Worm (Caenorhabditis elegans) whole organism, L1 larva: Measurements from ENCODE around the gene T16G1.2.

Source experiments
- F16B12.6 ChIP-seq: fragments of 150-350 bp; optimal IDR thresholded peaks from 2 replicates; lab custom pipeline; 2014; ENCODE audit warnings: missing biosample characterization, missing genetic modification characterization
- Y116A8C.19 ChIP-seq: sonication (generic microtip); optimal IDR thresholded peaks from 2 replicates; lab custom pipeline; 2016; ENCODE audit warnings: missing compliant biosample characterization, missing genetic modification characterization, borderline replicate concordance
- alr-1 ChIP-seq: fragments of 200-800 bp; sonication (Bioruptor generic); optimal IDR thresholded peaks from 2 replicates; lab custom pipeline; 2018; ENCODE audit warnings: borderline replicate concordance, mild to moderate bottlenecking, missing genetic modification characterization, missing compliant biosample characterization
- aly-2 ChIP-seq: fragments of 150-350 bp; optimal IDR thresholded peaks from 2 replicates; lab custom pipeline; 2014; ENCODE audit warnings: missing biosample characterization, missing genetic modification characterization
- ceh-8 ChIP-seq: fragments of 200-800 bp; sonication (Bioruptor generic); optimal IDR thresholded peaks from 2 replicates; lab custom pipeline; 2018; ENCODE audit warnings: mild to moderate bottlenecking, missing genetic modification characterization, moderate library complexity, missing compliant biosample characterization
- ceh-82 ChIP-seq, 3 experiments: fragments of 150-350 bp in 1 of 3; sonication (generic microtip) in 2 of 3; optimal IDR thresholded peaks; 2 replicates each; lab custom pipeline; 2014 to 2017; ENCODE audit warnings: missing biosample characterization in 3 of 3, missing genetic modification characterization in 3 of 3
- ceh-90 ChIP-seq: sonication (generic microtip); optimal IDR thresholded peaks from 2 replicates; lab custom pipeline; 2016; ENCODE audit warnings: missing genetic modification characterization, missing compliant biosample characterization
- efl-1 ChIP-seq, 4 experiments: fragments of 150-350 bp; optimal IDR thresholded peaks in 3 of 4; peaks in 1 of 4; 1 replicate in 1 of 4; 2 replicates in 3 of 4; lab custom pipeline; 2014; ENCODE audit warnings: missing biosample characterization in 2 of 4, missing genetic modification characterization in 2 of 4, missing genetic modification reagents in 2 of 4
- egl-27 ChIP-seq, 2 experiments: fragments of 150-350 bp in 1 of 2; sonication (generic microtip); optimal IDR thresholded peaks; 3 replicates each; lab custom pipeline; 2017 to 2018; ENCODE audit warnings: missing biosample characterization in 2 of 2, missing genetic modification characterization in 2 of 2, missing genetic modification reagents in 2 of 2
- elt-2 ChIP-seq: sonication (generic microtip); optimal IDR thresholded peaks from 2 replicates; lab custom pipeline; 2016; ENCODE audit warnings: missing genetic modification characterization, mild to moderate bottlenecking, inconsistent platforms, missing compliant biosample characterization, missing genetic modification reagents
- ets-5 ChIP-seq: fragments of 200-800 bp; sonication (Bioruptor generic); IDR thresholded peaks from 2 replicates; pipeline ENCODE4 v1.3.6; 2022; ENCODE audit warnings: missing genetic modification characterization, missing compliant biosample characterization
- fkh-10 ChIP-seq: sonication (generic microtip); optimal IDR thresholded peaks from 2 replicates; lab custom pipeline; 2017; ENCODE audit warnings: missing biosample characterization, missing genetic modification reagents, missing genetic modification characterization
- hlh-17 ChIP-seq: fragments of 200-800 bp; sonication (Bioruptor generic); optimal IDR thresholded peaks from 2 replicates; lab custom pipeline; 2018; ENCODE audit warnings: missing genetic modification characterization, mild to moderate bottlenecking, missing compliant biosample characterization, moderate library complexity, borderline replicate concordance
- hpl-2 ChIP-seq: fragments of 150-350 bp; optimal IDR thresholded peaks from 2 replicates; lab custom pipeline; 2014; ENCODE audit warnings: missing biosample characterization, missing genetic modification reagents, missing genetic modification characterization
- isw-1 ChIP-seq: fragments of 200-800 bp; sonication (Bioruptor generic); IDR thresholded peaks from 2 replicates; pipeline ENCODE4 v1.3.6; 2022; ENCODE audit warnings: missing genetic modification characterization, missing compliant biosample characterization
- lin-13 ChIP-seq: fragments of 150-350 bp; optimal IDR thresholded peaks from 2 replicates; lab custom pipeline; 2014; ENCODE audit warnings: missing biosample characterization, missing genetic modification reagents, missing genetic modification characterization
- lin-35 ChIP-seq, 2 experiments: fragments of 150-350 bp; optimal IDR thresholded peaks; 2 replicates each; lab custom pipeline; 2014; ENCODE audit warnings: missing biosample characterization in 2 of 2, missing genetic modification characterization in 2 of 2, missing genetic modification reagents in 2 of 2
- lsy-2 ChIP-seq, 2 experiments: fragments of 150-350 bp; optimal IDR thresholded peaks; 2 replicates each; lab custom pipeline; 2014; ENCODE audit warnings: missing biosample characterization in 2 of 2, missing genetic modification characterization in 2 of 2
- mef-2 ChIP-seq: fragments of 150-350 bp; optimal IDR thresholded peaks from 2 replicates; lab custom pipeline; 2014; ENCODE audit warnings: missing biosample characterization, missing genetic modification characterization
- mep-1 ChIP-seq: fragments of 150-350 bp; optimal IDR thresholded peaks from 2 replicates; lab custom pipeline; 2014; ENCODE audit warnings: missing biosample characterization, missing genetic modification characterization
- nhr-19 ChIP-seq: fragments of 200-800 bp; sonication (Bioruptor generic); conservative IDR thresholded peaks from 2 replicates; pipeline ENCODE4 v1.3.6; 2022; ENCODE audit warnings: missing genetic modification characterization, missing compliant biosample characterization
- nhr-20 ChIP-seq: sonication (generic microtip); optimal IDR thresholded peaks from 2 replicates; lab custom pipeline; 2016; ENCODE audit warnings: mild to moderate bottlenecking, missing genetic modification characterization, missing compliant biosample characterization
- nhr-71 ChIP-seq: sonication (generic microtip); optimal IDR thresholded peaks from 2 replicates; lab custom pipeline; 2016; ENCODE audit warnings: mild to moderate bottlenecking, missing genetic modification characterization, moderate library complexity, missing compliant biosample characterization
- nhr-76 ChIP-seq: sonication (generic microtip); optimal IDR thresholded peaks from 2 replicates; lab custom pipeline; 2017; ENCODE audit warnings: missing biosample characterization, missing genetic modification characterization
- nhr-77 ChIP-seq: fragments of 150-350 bp; optimal IDR thresholded peaks from 2 replicates; lab custom pipeline; 2014; ENCODE audit warnings: missing biosample characterization, missing genetic modification characterization
- nhr-84 ChIP-seq: sonication (generic microtip); optimal IDR thresholded peaks from 2 replicates; lab custom pipeline; 2017; ENCODE audit warnings: missing biosample characterization, missing genetic modification characterization
- nhr-85 ChIP-seq: sonication (generic microtip); peaks from one replicate; lab custom pipeline; 2016; ENCODE audit warnings: missing genetic modification characterization, inconsistent platforms, missing compliant biosample characterization
- pax-3 ChIP-seq: fragments of 200-800 bp; sonication (Bioruptor generic); optimal IDR thresholded peaks from 2 replicates; lab custom pipeline; 2018; ENCODE audit warnings: mild to moderate bottlenecking, missing genetic modification characterization, moderate library complexity, missing compliant biosample characterization
- rnt-1 ChIP-seq: sonication (generic microtip); optimal IDR thresholded peaks from 2 replicates; lab custom pipeline; 2016; ENCODE audit warnings: mild to moderate bottlenecking, missing genetic modification characterization, moderate library complexity, missing compliant biosample characterization
- snu-23 ChIP-seq: sonication (generic microtip); optimal IDR thresholded peaks from 2 replicates; lab custom pipeline; 2016; ENCODE audit warnings: missing genetic modification characterization, missing compliant biosample characterization
- sox-4 ChIP-seq: sonication (generic microtip); optimal IDR thresholded peaks from 2 replicates; lab custom pipeline; 2016; ENCODE audit warnings: missing genetic modification characterization, missing compliant biosample characterization
- tbx-2 ChIP-seq: sonication (generic microtip); optimal IDR thresholded peaks from 2 replicates; lab custom pipeline; 2016; ENCODE audit warnings: missing genetic modification characterization, missing compliant biosample characterization
- unc-30 ChIP-seq: sonication (generic microtip); optimal IDR thresholded peaks from 2 replicates; lab custom pipeline; 2017; ENCODE audit warnings: missing biosample characterization, missing genetic modification characterization
- unc-62 ChIP-seq: fragments of 150-350 bp; optimal IDR thresholded peaks from 2 replicates; lab custom pipeline; 2014; ENCODE audit warnings: missing biosample characterization, missing genetic modification reagents, missing genetic modification characterization
- unc-98 ChIP-seq: fragments of 200-800 bp; sonication (Bioruptor generic); IDR thresholded peaks from 2 replicates; pipeline ENCODE4 v1.3.6; 2022; ENCODE audit warnings: missing genetic modification characterization, missing compliant biosample characterization
- vab-15 ChIP-seq: sonication (generic microtip); optimal IDR thresholded peaks from 2 replicates; lab custom pipeline; 2017; ENCODE audit warnings: missing genotype, mild to moderate bottlenecking, missing genetic modification characterization, missing compliant biosample characterization
- xbp-1 ChIP-seq: sonication (generic microtip); optimal IDR thresholded peaks from 2 replicates; lab custom pipeline; 2016; ENCODE audit warnings: missing genetic modification characterization, missing compliant biosample characterization
- zip-4 ChIP-seq: fragments of 200-800 bp; sonication (Bioruptor generic); optimal IDR thresholded peaks from 2 replicates; lab custom pipeline; 2018; ENCODE audit warnings: mild to moderate bottlenecking, missing genetic modification characterization, moderate library complexity, missing compliant biosample characterization
- ztf-11 ChIP-seq, 2 experiments: sonication (generic microtip); optimal IDR thresholded peaks; 2 replicates each; lab custom pipeline; 2016 to 2017; ENCODE audit warnings: missing genetic modification characterization in 2 of 2, missing biosample characterization in 1 of 2, missing compliant biosample characterization in 1 of 2

T16G1.2 gene

DNA sequence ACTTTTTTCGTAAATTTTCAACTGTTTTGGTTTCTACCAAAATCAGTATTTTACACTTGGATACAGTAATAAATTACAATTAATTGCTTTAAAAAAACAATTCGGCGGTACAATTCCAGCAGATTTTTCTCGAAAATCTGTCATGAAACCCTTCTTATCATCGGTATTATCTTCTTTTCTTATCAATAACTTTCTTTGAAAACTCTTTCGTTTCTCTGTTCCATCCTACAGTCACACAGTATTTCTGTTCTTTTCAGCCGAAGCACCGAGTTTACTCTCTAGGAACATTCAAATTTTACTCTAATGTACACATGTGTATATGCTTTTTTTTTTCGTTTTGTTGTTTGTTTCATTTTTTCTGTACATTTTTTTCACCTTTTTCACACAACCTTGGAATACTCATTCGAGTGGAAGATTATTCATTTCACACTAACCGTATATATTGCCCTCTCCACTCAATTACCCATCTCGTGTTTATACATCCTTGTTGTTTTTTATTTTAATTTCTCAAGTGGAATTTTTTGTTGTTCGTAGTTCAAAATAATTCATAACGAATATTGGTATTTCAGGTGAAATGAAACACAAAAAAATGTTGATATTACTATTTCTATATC, 19.6 kb upstream of the T16G1.2 start, which contains the start of gene nid-1:
Gene nid-1, plus strand, starts transcription at position 564 of the 614 bp plus-strand sequence.
- TF ChIP-seq nhr-85 (tag; lab: Kevin White, UChicago) (no peak), hlh-17 (GFP tag; lab: Kevin White, UChicago) (no peak), hpl-2 (GFP tag; lab: Kevin White, UChicago) (no peak), unc-62 (GFP tag; lab: Kevin White, UChicago) (no peak), sox-4 (tag; lab: Kevin White, UChicago) (no peak), alr-1 (tag; lab: Kevin White, UChicago) (no peak), elt-2 (tag; lab: Kevin White, UChicago) (peak; percentile 66), ztf-11 (tag; optimal IDR thresholded peaks at IDR 0.05; lab: Kevin White, UChicago) (no peak), unc-98 (GFP tag; lab: Robert Waterston, UW) (no peak), unc-30 (tag; lab: Kevin White, UChicago) (no peak), aly-2 (tag; lab: Kevin White, UChicago) (no peak), ceh-90 (tag; lab: Kevin White, UChicago) (no peak), Y116A8C.19 (tag; lab: Kevin White, UChicago) (no peak), nhr-76 (tag; lab: Kevin White, UChicago) (no peak), lin-13 (GFP tag; lab: Kevin White, UChicago) (no peak), efl-1 (optimal IDR thresholded peaks at IDR 0.05; lab: Kevin White, UChicago) (no peak), efl-1 (GFP tag; optimal IDR thresholded peaks at IDR 0.05 in 1 of 2; lab: Kevin White, UChicago) (peak in 1 of 2 experiments; percentile 77), ets-5 (GFP tag; lab: Robert Waterston, UW) (no peak), ceh-82 (tag; optimal IDR thresholded peaks at IDR 0.05; lab: Kevin White, UChicago) (no peak)
- TF ChIP-seq, all 84 proteins: peak for 2

DNA sequence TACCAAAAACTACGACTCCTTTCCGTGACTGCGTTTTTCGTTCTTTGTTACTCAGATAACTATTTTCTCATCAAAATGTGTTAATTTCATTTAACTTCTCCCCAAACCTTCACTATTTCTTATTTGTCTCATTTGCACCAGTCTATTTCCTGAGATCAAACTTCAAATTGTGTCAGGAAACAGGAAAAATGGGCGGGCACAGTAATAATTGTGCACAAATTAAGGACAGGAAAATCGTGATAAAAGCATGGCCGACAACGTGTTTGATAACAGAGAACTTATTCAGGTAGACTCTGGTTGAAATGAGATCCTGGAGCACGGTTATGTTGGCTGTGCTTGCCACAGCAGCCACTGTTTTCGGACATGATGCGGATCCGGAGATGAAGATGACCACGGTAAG, 9.6 kb upstream of the T16G1.2 start, which contains the start of gene lipl-1:
Gene lipl-1, plus strand, starts transcription at position 282 of the 400 bp plus-strand sequence.
- no peak for TF ChIP-seq mef-2 (tag; lab: Kevin White, UChicago)
- TF ChIP-seq lsy-2 (tag; optimal IDR thresholded peaks at IDR 0.05; lab: Kevin White, UChicago): no peak
- no peak for TF ChIP-seq ceh-90 (tag; lab: Kevin White, UChicago)
- no peak for TF ChIP-seq snu-23

DNA sequence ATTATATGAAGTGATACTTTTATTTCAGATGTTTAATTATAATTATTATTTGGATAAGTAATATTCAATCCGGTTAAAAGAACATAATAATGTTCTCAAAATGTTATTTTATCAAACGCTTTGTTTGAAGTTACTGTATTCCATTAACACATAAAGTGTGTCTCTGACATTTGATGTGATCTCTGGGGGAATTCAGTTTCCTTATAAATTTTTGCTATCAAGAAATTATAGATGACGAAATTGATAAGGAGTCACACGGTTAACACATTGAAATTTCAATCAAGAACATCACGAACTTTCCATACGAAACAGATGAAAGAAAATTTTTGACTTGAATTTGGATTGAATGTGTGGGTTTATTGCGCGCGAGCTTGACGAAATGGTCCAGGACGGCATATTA, 7.6 kb upstream of the T16G1.2 start:
- TF ChIP-seq nhr-71 (tag; lab: Kevin White, UChicago) (no peak), nhr-19 (GFP tag; lab: Robert Waterston, UW) (no peak), nhr-20 (tag; lab: Kevin White, UChicago) (peak; percentile 15), lin-35 (GFP tag; optimal IDR thresholded peaks at IDR 0.05; lab: Kevin White, UChicago) (peak in 1 of 2 experiments; percentile 26), elt-2 (tag; lab: Kevin White, UChicago) (peak; percentile 74), pax-3 (tag; lab: Kevin White, UChicago) (peak; percentile 15)

DNA sequence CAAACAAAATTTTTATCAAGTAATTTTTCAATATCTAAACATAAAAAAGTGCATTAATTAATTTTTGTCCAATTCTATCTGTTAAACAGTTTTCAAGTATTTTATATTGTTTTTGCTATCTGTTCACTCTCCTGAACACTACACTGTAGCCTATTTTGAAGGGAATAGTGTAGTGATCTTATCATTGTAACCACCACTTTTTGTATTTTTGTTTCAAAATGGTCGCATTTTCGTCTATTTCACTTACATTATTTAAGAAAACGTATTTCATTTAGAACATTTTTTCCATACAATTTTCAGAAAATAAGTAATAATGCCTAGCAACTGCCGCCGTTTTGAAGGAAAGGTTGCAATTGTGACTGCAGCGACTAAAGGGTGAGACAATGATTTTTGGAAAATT, 7.0 kb upstream of the T16G1.2 start, which contains the start of gene dhrs-4:
Gene dhrs-4, plus strand, starts transcription at position 301 of the 400 bp plus-strand sequence.
- TF ChIP-seq egl-27 (tag; optimal IDR thresholded peaks at IDR 0.05; lab: Kevin White, UChicago) (no peak), nhr-20 (tag; lab: Kevin White, UChicago) (peak; percentile 14)

DNA sequence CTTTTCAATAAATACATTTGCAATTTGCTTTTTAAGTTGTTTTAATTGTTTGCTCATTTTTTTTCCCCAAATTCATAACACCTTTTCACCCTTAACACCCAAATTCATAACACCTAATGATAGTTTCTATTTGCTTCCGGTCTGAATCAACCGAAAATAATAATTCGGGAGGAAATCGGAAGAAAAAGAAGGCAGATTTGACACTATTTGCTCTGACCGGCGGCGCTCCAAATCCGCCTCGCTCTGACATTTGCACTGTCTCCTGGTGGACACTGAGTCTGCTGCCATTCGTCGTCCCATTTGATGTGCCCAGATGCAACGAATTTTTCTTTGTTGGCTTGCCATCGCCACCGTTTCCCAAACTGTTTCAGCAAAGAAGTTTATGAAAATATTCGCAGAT, 5.2 kb upstream of the T16G1.2 start, which contains the start of gene pqn-67:
Gene pqn-67, plus strand, starts transcription at position 301 of the 400 bp plus-strand sequence.
- no peak for TF ChIP-seq F16B12.6 (tag; lab: Kevin White, UChicago)
- no peak for TF ChIP-seq efl-1 (optimal IDR thresholded peaks at IDR 0.05; lab: Kevin White, UChicago)
- peak in 1 of 2 experiments; percentile 12 for TF ChIP-seq efl-1 (GFP tag; optimal IDR thresholded peaks at IDR 0.05 in 1 of 2; lab: Kevin White, UChicago)

DNA sequence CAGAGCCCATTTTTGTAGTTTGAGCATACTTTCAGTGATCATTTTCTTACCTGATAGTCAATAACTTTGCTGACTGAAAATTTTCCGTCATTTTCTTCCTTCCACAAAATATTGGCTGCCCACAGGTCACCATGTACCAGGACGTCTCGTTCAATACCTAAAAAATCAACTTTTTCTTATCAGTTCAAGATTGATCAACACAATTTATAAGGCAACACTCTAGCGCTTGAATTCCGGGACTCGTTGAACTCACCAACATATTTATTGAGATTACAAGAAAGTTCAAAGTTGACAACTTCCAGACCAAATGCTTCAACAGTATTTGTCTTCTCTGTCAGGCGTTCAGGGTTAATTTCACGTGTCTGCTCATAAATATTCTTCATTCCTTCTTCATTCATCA, 4.4 kb downstream of the T16G1.2 start:
- TF ChIP-seq unc-98 (GFP tag; lab: Robert Waterston, UW) (no peak), nhr-77 (tag; lab: Kevin White, UChicago) (no peak), nhr-85 (tag; lab: Kevin White, UChicago) (peak; percentile 28), zip-4 (no peak), rnt-1 (tag; lab: Kevin White, UChicago) (no peak), nhr-84 (tag; lab: Kevin White, UChicago) (no peak), elt-2 (tag; lab: Kevin White, UChicago) (peak; percentile 37), tbx-2 (no peak), ceh-8 (GFP tag; lab: Kevin White, UChicago) (no peak), mep-1 (no peak), xbp-1 (tag; lab: Kevin White, UChicago) (no peak), isw-1 (GFP tag; lab: Robert Waterston, UW) (no peak), vab-15 (tag; lab: Kevin White, UChicago) (no peak), unc-30 (tag; lab: Kevin White, UChicago) (no peak), sox-4 (tag; lab: Kevin White, UChicago) (no peak), fkh-10 (GFP tag; lab: Kevin White, UChicago) (no peak), efl-1 (optimal IDR thresholded peaks at IDR 0.05; lab: Kevin White, UChicago) (no peak), efl-1 (GFP tag; optimal IDR thresholded peaks at IDR 0.05 in 1 of 2; lab: Kevin White, UChicago) (peak in 1 of 2 experiments; percentile 2)
